Worm (Caenorhabditis elegans): ENCODE results near the gene C48B4.8.

- TF ChIP-seq ztf-11 (tag; optimal IDR thresholded peaks at IDR 0.05), result no peak
- no peak for TF ChIP-seq lsy-2 (tag; optimal IDR thresholded peaks at IDR 0.05)
- no peak for TF ChIP-seq nhr-28 (tag; optimal IDR thresholded peaks at IDR 0.05)
- no peak for TF ChIP-seq nhr-12 (tag; optimal IDR thresholded peaks at IDR 0.05)
- no peak for TF ChIP-seq blmp-1 (tag; optimal IDR thresholded peaks at IDR 0.05)
Measured at ce11 chrIII:9583224-9583623, 22.2 kb upstream of the C48B4.8 start.
